Worm (Caenorhabditis elegans) whole organism, L3 larva: ENCODE measurements around the gene crls-1.
A peak's percentile ranks its signal among the peaks of the same experiment; 100 is the strongest.

ENCODE experiments used
- ZK546.5 ChIP-seq: sonication (generic microtip); optimal IDR thresholded peaks from 2 replicates; lab custom pipeline; 2017; ENCODE audit warnings: missing biosample characterization, missing genetic modification characterization
- aly-2 ChIP-seq: fragments of 150-350 bp; optimal IDR thresholded peaks from 2 replicates; lab custom pipeline; 2014; ENCODE audit warnings: missing biosample characterization, missing genetic modification characterization
- ama-1 ChIP-seq: fragments of 150-350 bp; optimal IDR thresholded peaks from 2 replicates; lab custom pipeline; 2018
- ceh-28 ChIP-seq: fragments of 150-350 bp; optimal IDR thresholded peaks from 2 replicates; lab custom pipeline; 2014; ENCODE audit warnings: missing biosample characterization, missing genetic modification reagents, missing genetic modification characterization
- ceh-82 ChIP-seq: fragments of 150-350 bp; optimal IDR thresholded peaks from 2 replicates; lab custom pipeline; 2014; ENCODE audit warnings: missing biosample characterization, missing genetic modification characterization
- ceh-9 ChIP-seq: sonication (generic microtip); optimal IDR thresholded peaks from 2 replicates; lab custom pipeline; 2018; ENCODE audit warnings: missing biosample characterization, missing genetic modification characterization
- daf-12 ChIP-seq: fragments of 150-350 bp; optimal IDR thresholded peaks from 2 replicates; lab custom pipeline; 2014; ENCODE audit warnings: missing biosample characterization, missing genetic modification reagents, missing genetic modification characterization
- egl-27 ChIP-seq: sonication (generic microtip); optimal IDR thresholded peaks from 4 replicates; lab custom pipeline; 2017; ENCODE audit warnings: missing biosample characterization, missing genetic modification reagents, missing genetic modification characterization
- egl-5 ChIP-seq: fragments of 150-350 bp; optimal IDR thresholded peaks from 2 replicates; lab custom pipeline; 2017; ENCODE audit warnings: missing biosample characterization, missing genetic modification reagents, missing genetic modification characterization, inconsistent platforms
- elt-1 ChIP-seq: fragments of 150-350 bp; optimal IDR thresholded peaks from 2 replicates; lab custom pipeline; 2014; ENCODE audit warnings: missing biosample characterization, missing genetic modification characterization
- elt-2 ChIP-seq: sonication (generic microtip); optimal IDR thresholded peaks from 2 replicates; lab custom pipeline; 2016; ENCODE audit warnings: missing genetic modification reagents, mild to moderate bottlenecking, missing genetic modification characterization, missing compliant biosample characterization
- elt-3 ChIP-seq, 3 experiments: fragments of 150-350 bp in 1 of 3; sonication (generic microtip) in 2 of 3; optimal IDR thresholded peaks; 2 replicates in 2 of 3; 4 replicates in 1 of 3; lab custom pipeline; 2014 to 2017; ENCODE audit warnings: missing biosample characterization in 3 of 3, missing genetic modification characterization in 3 of 3
- eor-1 ChIP-seq, 2 experiments: fragments of 150-350 bp; optimal IDR thresholded peaks; 2 replicates each; lab custom pipeline; 2014 to 2018; ENCODE audit warnings: missing biosample characterization in 2 of 2, missing genetic modification characterization in 2 of 2
- fkh-10 ChIP-seq: sonication (generic microtip); optimal IDR thresholded peaks from 2 replicates; lab custom pipeline; 2017; ENCODE audit warnings: missing biosample characterization, missing genetic modification reagents, missing genetic modification characterization
- fkh-2 ChIP-seq: fragments of 150-350 bp; optimal IDR thresholded peaks from 2 replicates; lab custom pipeline; 2014; ENCODE audit warnings: missing biosample characterization, missing genetic modification reagents, missing genetic modification characterization
- fos-1 ChIP-seq: fragments of 150-350 bp; optimal IDR thresholded peaks from 2 replicates; lab custom pipeline; 2014; ENCODE audit warnings: missing biosample characterization, missing genetic modification characterization
- hmg-11 ChIP-seq: sonication (generic microtip); optimal IDR thresholded peaks from 2 replicates; lab custom pipeline; 2016; ENCODE audit warnings: missing genetic modification characterization, missing compliant biosample characterization
- jun-1 ChIP-seq: fragments of 150-350 bp; optimal IDR thresholded peaks from 2 replicates; lab custom pipeline; 2014; ENCODE audit warnings: missing biosample characterization, missing genetic modification reagents, missing genetic modification characterization
- lin-15B ChIP-seq: fragments of 150-350 bp; optimal IDR thresholded peaks from 2 replicates; lab custom pipeline; 2014; ENCODE audit warnings: missing biosample characterization, missing genetic modification characterization
- lsy-12 ChIP-seq: sonication (generic microtip); optimal IDR thresholded peaks from 2 replicates; lab custom pipeline; 2016; ENCODE audit warnings: mild to moderate bottlenecking, missing genetic modification characterization, missing compliant biosample characterization
- mdl-1 ChIP-seq: fragments of 150-350 bp; optimal IDR thresholded peaks from 2 replicates; lab custom pipeline; 2014; ENCODE audit warnings: missing biosample characterization, missing genetic modification characterization
- mml-1 ChIP-seq: fragments of 150-350 bp; sonication (generic microtip); optimal IDR thresholded peaks from 3 replicates; lab custom pipeline; 2014; ENCODE audit warnings: missing biosample characterization, missing genetic modification characterization
- nfya-1 ChIP-seq: sonication (generic microtip); optimal IDR thresholded peaks from 2 replicates; lab custom pipeline; 2017; ENCODE audit warnings: missing genetic modification characterization, mild to moderate bottlenecking, missing compliant biosample characterization, antibody characterized with exemption, moderate library complexity; ENCODE audit not compliant: insufficient read depth
- nhr-12 ChIP-seq: fragments of 150-350 bp; optimal IDR thresholded peaks from 2 replicates; lab custom pipeline; 2014; ENCODE audit warnings: missing biosample characterization, missing genetic modification characterization
- nhr-23 ChIP-seq: fragments of 150-350 bp; optimal IDR thresholded peaks from 2 replicates; lab custom pipeline; 2014; ENCODE audit warnings: missing biosample characterization, missing genetic modification reagents, missing genetic modification characterization
- nhr-237 ChIP-seq: fragments of 150-350 bp; optimal IDR thresholded peaks from 2 replicates; lab custom pipeline; 2014; ENCODE audit warnings: missing biosample characterization, missing genetic modification characterization
- nhr-25 ChIP-seq: sonication (generic microtip); optimal IDR thresholded peaks from 2 replicates; lab custom pipeline; 2017; ENCODE audit warnings: missing biosample characterization, missing genetic modification characterization
- nhr-43 ChIP-seq: sonication (generic microtip); optimal IDR thresholded peaks from 2 replicates; lab custom pipeline; 2016; ENCODE audit warnings: mild to moderate bottlenecking, missing genetic modification characterization, missing compliant biosample characterization; ENCODE audit not compliant: poor library complexity, severe bottlenecking
- nhr-67 ChIP-seq: fragments of 150-350 bp; optimal IDR thresholded peaks from 2 replicates; lab custom pipeline; 2014; ENCODE audit warnings: missing biosample characterization, missing genetic modification characterization
- nhr-76 ChIP-seq: fragments of 150-350 bp; sonication (generic microtip); optimal IDR thresholded peaks from 5 replicates; lab custom pipeline; 2014; ENCODE audit warnings: missing biosample characterization, missing genetic modification characterization
- nhr-77 ChIP-seq: fragments of 150-350 bp; optimal IDR thresholded peaks from 2 replicates; lab custom pipeline; 2014; ENCODE audit warnings: missing biosample characterization, missing genetic modification characterization
- pha-4 ChIP-seq: fragments of 150-350 bp; optimal IDR thresholded peaks from 2 replicates; lab custom pipeline; 2014; ENCODE audit warnings: missing biosample characterization, missing genetic modification reagents, missing genetic modification characterization
- pqm-1 ChIP-seq: fragments of 150-350 bp; optimal IDR thresholded peaks from 2 replicates; lab custom pipeline; 2017; ENCODE audit warnings: missing biosample characterization, missing genetic modification characterization, inconsistent platforms
- sea-2 ChIP-seq: fragments of 150-350 bp; sonication (generic microtip); optimal IDR thresholded peaks from 4 replicates; lab custom pipeline; 2014; ENCODE audit warnings: missing biosample characterization, missing genetic modification reagents, missing genetic modification characterization
- skn-1 ChIP-seq: fragments of 150-350 bp; optimal IDR thresholded peaks from 2 replicates; lab custom pipeline; 2014; ENCODE audit warnings: missing biosample characterization, missing genetic modification characterization
- snpc-4 ChIP-seq: fragments of 150-350 bp; optimal IDR thresholded peaks from 2 replicates; lab custom pipeline; 2014; ENCODE audit warnings: missing biosample characterization, missing genetic modification characterization
- tbx-2 ChIP-seq: sonication (generic microtip); optimal IDR thresholded peaks from 2 replicates; lab custom pipeline; 2016; ENCODE audit warnings: mild to moderate bottlenecking, missing genetic modification characterization, missing compliant biosample characterization
- unc-39 ChIP-seq: sonication (generic microtip); optimal IDR thresholded peaks from 4 replicates; lab custom pipeline; 2017; ENCODE audit warnings: missing biosample characterization, missing genetic modification characterization
- unc-62 ChIP-seq: fragments of 150-350 bp; sonication (generic microtip); optimal IDR thresholded peaks from 4 replicates; lab custom pipeline; 2014; ENCODE audit warnings: missing biosample characterization, missing genetic modification reagents, missing genetic modification characterization
- zag-1 ChIP-seq: fragments of 150-350 bp; optimal IDR thresholded peaks from 2 replicates; lab custom pipeline; 2014; ENCODE audit warnings: missing biosample characterization, missing genetic modification characterization

crls-1 gene

DNA sequence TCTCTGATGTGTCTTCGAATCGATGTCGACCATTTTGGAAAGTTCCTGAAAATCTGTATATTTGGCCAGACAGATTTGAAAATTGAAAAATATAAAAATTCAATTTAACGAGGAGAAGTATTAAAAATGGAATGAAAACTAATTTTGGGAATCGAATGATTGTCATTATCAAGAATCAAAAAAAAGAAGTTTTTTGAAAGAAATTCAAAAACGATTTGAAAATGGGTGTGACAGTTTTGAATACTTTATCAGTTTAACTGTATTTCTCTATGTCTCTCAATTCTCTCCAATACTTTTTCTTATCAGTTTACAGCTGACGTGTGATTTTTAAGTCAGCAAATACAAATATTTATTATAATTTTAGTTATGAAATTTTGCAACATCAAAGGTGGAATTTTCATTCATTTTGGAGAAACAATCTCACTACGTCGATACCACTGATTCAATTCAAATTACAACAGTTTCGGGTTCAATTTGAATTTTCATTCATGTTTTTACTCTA lies 33.8 kb upstream of the crls-1 start, which contains the start of gene fbxa-59:
Gene fbxa-59, minus strand, starts transcription at position 51 of the 502 bp plus-strand sequence.
- TF ChIP-seq pha-4 (tag; lab: Kevin White, UChicago) (peak; percentile 72), mml-1 (no peak), pqm-1 (peak; percentile 44), eor-1 (tag; optimal IDR thresholded peaks at IDR 0.05; lab: Kevin White, UChicago) (no peak), ceh-28 (tag; lab: Kevin White, UChicago) (no peak), nfya-1 (no peak), unc-62 (GFP tag; lab: Kevin White, UChicago) (no peak), ama-1 (lab: Kevin White, UChicago) (no peak), ZK546.5 (tag; lab: Kevin White, UChicago) (no peak), nhr-67 (no peak), fkh-10 (GFP tag; lab: Kevin White, UChicago) (no peak), skn-1 (tag; lab: Kevin White, UChicago) (no peak), nhr-77 (tag; lab: Kevin White, UChicago) (no peak), fkh-2 (no peak), mdl-1 (tag; lab: Kevin White, UChicago) (no peak), aly-2 (no peak), nhr-76 (tag; lab: Kevin White, UChicago) (no peak), lsy-12 (no peak), nhr-23 (no peak), nhr-43 (tag; lab: Kevin White, UChicago) (no peak), lin-15B (no peak), elt-3 (tag; optimal IDR thresholded peaks at IDR 0.05; lab: Kevin White, UChicago) (no peak), elt-2 (peak; percentile 86), nhr-25 (no peak), zag-1 (tag; lab: Kevin White, UChicago) (no peak)

DNA sequence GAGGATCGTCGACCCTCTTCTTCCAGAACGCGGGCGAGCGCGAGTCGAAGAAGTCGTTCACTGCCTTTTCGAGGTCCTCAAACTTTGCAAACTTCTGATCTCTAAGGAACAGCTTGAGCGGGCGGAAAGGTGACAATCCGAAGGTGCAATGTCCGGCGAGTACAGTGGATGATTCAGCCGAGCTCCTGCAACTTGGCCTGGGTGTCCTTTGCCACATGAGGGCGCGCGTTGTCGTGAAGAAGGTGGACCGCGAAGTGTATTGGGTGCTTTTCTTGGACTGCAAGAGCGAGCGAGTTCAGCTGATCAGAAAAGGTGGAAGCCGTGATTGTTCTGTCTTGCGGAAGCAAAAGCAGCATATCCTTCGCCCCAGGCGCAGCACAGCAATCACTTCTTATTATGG lies 32.3 kb upstream of the crls-1 start:
- no peak for TF ChIP-seq jun-1 (tag; lab: Kevin White, UChicago)
- no peak for TF ChIP-seq daf-12 (tag; lab: Kevin White, UChicago)
- no peak for TF ChIP-seq nhr-67

DNA sequence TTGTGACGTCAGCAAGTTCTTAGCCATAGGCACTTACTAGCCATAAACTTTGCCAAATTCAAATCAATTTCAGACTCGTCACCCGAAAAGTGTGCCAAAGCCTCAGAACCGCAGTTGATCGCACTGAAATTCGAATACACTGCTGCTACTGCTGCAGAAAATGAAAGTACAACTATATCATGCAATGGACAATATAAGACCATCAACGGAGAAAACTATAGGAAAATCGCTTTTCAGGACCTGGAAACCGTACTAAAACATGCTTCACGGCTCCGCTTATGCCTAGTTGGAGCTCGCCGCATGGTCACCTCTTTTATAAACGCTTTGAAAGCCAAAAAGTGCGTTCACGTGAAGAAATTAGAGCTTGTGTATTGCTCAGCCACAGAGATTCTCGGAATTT lies 28.9 kb upstream of the crls-1 start, which contains the start of gene fbxa-22:
Gene fbxa-22, plus strand, starts transcription at position 301 of the 400 bp plus-strand sequence.
- TF ChIP-seq unc-62 (GFP tag; lab: Kevin White, UChicago) = no peak
- no peak for TF ChIP-seq sea-2 (GFP tag; lab: Kevin White, UChicago)
- TF ChIP-seq ZK546.5 (tag; lab: Kevin White, UChicago) = no peak
- TF ChIP-seq skn-1 (tag; lab: Kevin White, UChicago) = no peak
- TF ChIP-seq unc-39 (tag; lab: Kevin White, UChicago) = no peak
- TF ChIP-seq aly-2 = no peak
- no peak for TF ChIP-seq ceh-28 (tag; lab: Kevin White, UChicago)
- no peak for TF ChIP-seq elt-1 (tag; lab: Kevin White, UChicago)
- no peak for TF ChIP-seq jun-1 (tag; lab: Kevin White, UChicago)
- no peak for TF ChIP-seq nhr-23
- TF ChIP-seq snpc-4 (tag; lab: Kevin White, UChicago) = no peak
- TF ChIP-seq eor-1 (tag; optimal IDR thresholded peaks at IDR 0.05; lab: Kevin White, UChicago) = no peak
- TF ChIP-seq elt-2 = no peak
- no peak for TF ChIP-seq fos-1
- no peak for TF ChIP-seq nhr-43 (tag; lab: Kevin White, UChicago)
- no peak for TF ChIP-seq tbx-2 (tag; lab: Kevin White, UChicago)
- no peak for TF ChIP-seq egl-5
- TF ChIP-seq daf-12 (tag; lab: Kevin White, UChicago) = no peak
- no peak for TF ChIP-seq ceh-82
- no peak for TF ChIP-seq pha-4 (tag; lab: Kevin White, UChicago)
- TF ChIP-seq, all 47 proteins: peak for 0

DNA sequence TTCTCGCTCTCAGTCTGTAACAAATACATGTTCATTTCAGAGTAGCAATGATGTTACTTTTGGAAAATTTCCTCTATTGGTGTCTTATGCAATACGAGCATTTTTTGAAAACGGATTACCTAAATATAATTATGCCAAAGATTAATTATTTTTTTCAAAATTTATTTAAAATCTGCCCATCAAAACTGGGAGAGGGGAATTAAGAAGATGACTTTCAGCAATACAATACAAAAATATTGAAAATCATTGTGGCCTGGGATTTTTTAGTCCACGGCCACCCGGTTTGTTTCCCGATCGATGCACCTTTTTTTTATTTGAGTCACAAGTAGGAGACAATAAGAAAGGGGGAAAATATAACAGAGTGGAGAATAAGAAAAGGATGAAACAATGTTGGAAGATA lies 28.3 kb upstream of the crls-1 start, which contains the start of gene fbxa-56:
Gene fbxa-56, minus strand, starts transcription at position 101 of the 400 bp plus-strand sequence.
- TF ChIP-seq fos-1 (no peak), sea-2 (GFP tag; lab: Kevin White, UChicago) (no peak), unc-62 (GFP tag; lab: Kevin White, UChicago) (no peak), lsy-12 (no peak), egl-5 (no peak), nhr-237 (tag; lab: Kevin White, UChicago) (no peak), nhr-43 (tag; lab: Kevin White, UChicago) (no peak), lin-15B (no peak), hmg-11 (tag; lab: Kevin White, UChicago) (no peak), nfya-1 (no peak), ceh-9 (tag; lab: Kevin White, UChicago) (no peak), ama-1 (lab: Kevin White, UChicago) (no peak), skn-1 (tag; lab: Kevin White, UChicago) (no peak), nhr-67 (no peak), pqm-1 (no peak), elt-3 (tag; optimal IDR thresholded peaks at IDR 0.05; lab: Kevin White, UChicago) (no peak), nhr-12 (tag; lab: Kevin White, UChicago) (no peak), aly-2 (no peak), elt-2 (no peak), egl-27 (tag; lab: Kevin White, UChicago) (no peak)
